Fruit fly (Drosophila melanogaster) whole organism, wandering third instar larva: ENCODE measurements around the gene pyd.

Experiments used
- Abd-B ChIP-seq: fragments of >200 bp; optimal IDR thresholded peaks from 2 replicates; lab custom pipeline; 2017; ENCODE audit warnings: missing biosample characterization, missing genetic modification characterization
- Dif ChIP-seq: fragments of 200-275, 200-300 bp; sonication (Bioruptor generic); optimal IDR thresholded peaks from 2 replicates; lab custom pipeline; 2018; ENCODE audit warnings: missing biosample characterization, missing genetic modification characterization; ENCODE audit not compliant: partially characterized antibody
- HLH106 ChIP-seq: fragments of 200-800 bp; optimal IDR thresholded peaks from 3 replicates; lab custom pipeline; 2019; ENCODE audit warnings: missing biosample characterization, mild to moderate bottlenecking, missing genetic modification characterization, moderate library complexity
- OdsH ChIP-seq: fragments of 200-800 bp; sonication (Bioruptor generic); optimal IDR thresholded peaks from 2 replicates; lab custom pipeline; 2016; ENCODE audit warnings: missing biosample characterization, mild to moderate bottlenecking, missing genetic modification characterization
- h ChIP-seq: fragments of 200-800 bp; sonication (Bioruptor generic); optimal IDR thresholded peaks from 3 replicates; lab custom pipeline; 2016; ENCODE audit warnings: missing biosample characterization, mild to moderate bottlenecking, missing genetic modification characterization

dm6 chr3R:8853706-8854105, 78.0 kb downstream of the pyd start:
- TF ChIP-seq OdsH (no peak), Dif (no peak), HLH106 (tag; lab: Kevin White, UChicago) (no peak), Abd-B (GFP tag; lab: Kevin White, UChicago) (no peak), h (GFP tag; lab: Kevin White, UChicago) (no peak)
